Worm (Caenorhabditis elegans): ENCODE data around the gene klf-3.

klf-3 gene

DNA sequence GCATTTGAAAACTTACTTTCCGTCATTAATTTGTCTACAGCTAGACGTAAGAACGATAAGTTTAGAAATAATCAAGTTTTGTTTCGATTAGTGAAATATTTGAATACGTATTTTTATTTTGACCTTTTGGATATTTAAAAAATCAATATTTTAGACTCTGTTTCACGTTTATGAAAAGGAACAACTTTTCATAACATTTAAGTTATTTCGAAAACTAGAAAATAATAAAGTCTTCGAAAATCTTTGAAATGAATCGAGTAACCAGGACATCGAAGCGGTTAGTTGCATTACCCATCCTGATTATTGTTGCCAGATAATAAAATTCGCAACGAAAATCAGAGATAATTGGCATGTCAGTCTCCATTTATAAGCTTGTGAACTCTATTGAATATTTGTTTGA lies 35.4 kb upstream of the klf-3 start, which contains the start of gene C56C10.6:
Gene C56C10.6 (minus strand): TSS at position 101 of the 400 bp plus-strand sequence.
- TF ChIP-seq ceh-43 (GFP tag; optimal IDR thresholded peaks at IDR 0.05), result no peak
- TF ChIP-seq ham-2 (GFP tag; optimal IDR thresholded peaks at IDR 0.05), result no peak
- TF ChIP-seq mep-1 (tag; optimal IDR thresholded peaks at IDR 0.05), result no peak
- no peak for TF ChIP-seq hlh-1 (tag; optimal IDR thresholded peaks at IDR 0.05)
- TF ChIP-seq ztf-11 (tag; optimal IDR thresholded peaks at IDR 0.05), result no peak
- no peak for TF ChIP-seq nhr-76 (tag; optimal IDR thresholded peaks at IDR 0.05)
- TF ChIP-seq unc-39 (tag; optimal IDR thresholded peaks at IDR 0.05), result no peak
- no peak for TF ChIP-seq sptf-1 (tag; optimal IDR thresholded peaks at IDR 0.05)
- TF ChIP-seq cnd-1 (tag; optimal IDR thresholded peaks at IDR 0.05), result no peak
- TF ChIP-seq elt-1 (tag; optimal IDR thresholded peaks at IDR 0.05; ENCODE audit: borderline replicate concordance, insufficient read depth), result no peak
- no peak for TF ChIP-seq unc-120 (tag; optimal IDR thresholded peaks at IDR 0.05; ENCODE audit: poor library complexity, severe bottlenecking)

DNA sequence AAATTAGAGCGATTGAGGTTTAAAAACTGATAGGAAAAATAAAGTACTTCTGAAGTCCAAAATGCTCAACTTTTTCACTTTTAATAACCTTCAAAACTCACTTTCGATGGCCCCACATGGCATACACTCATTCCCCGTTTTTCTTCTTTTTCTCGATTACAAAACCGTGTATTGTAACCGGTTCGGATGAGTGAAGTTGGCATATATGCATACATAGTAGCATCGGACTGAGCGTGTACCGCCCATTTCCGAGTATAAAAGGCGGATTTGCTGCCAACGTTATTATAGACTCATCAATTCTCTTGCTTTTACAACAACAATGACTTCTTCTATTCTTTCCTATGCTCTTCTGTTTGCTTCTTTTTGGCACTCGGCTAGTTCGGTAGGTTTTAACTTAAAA lies 33.9 kb upstream of the klf-3 start, which contains the start of gene C56C10.4:
Gene C56C10.4 (plus strand): TSS at position 301 of the 400 bp plus-strand sequence.
- TF ChIP-seq sptf-1 (tag; optimal IDR thresholded peaks at IDR 0.05) (no peak), cnd-1 (tag; optimal IDR thresholded peaks at IDR 0.05) (no peak), ham-2 (GFP tag; optimal IDR thresholded peaks at IDR 0.05) (no peak), nhr-2 (tag; optimal IDR thresholded peaks at IDR 0.05) (no peak), flh-1 (GFP tag; optimal IDR thresholded peaks at IDR 0.05) (no peak), ceh-83 (GFP tag; optimal IDR thresholded peaks at IDR 0.05) (no peak), elt-1 (tag; optimal IDR thresholded peaks at IDR 0.05; ENCODE audit: borderline replicate concordance, insufficient read depth) (no peak), sem-2 (GFP tag; optimal IDR thresholded peaks at IDR 0.05) (no peak), hlh-1 (tag; optimal IDR thresholded peaks at IDR 0.05) (no peak), blmp-1 (tag; optimal IDR thresholded peaks at IDR 0.05) (no peak), pha-4 (tag; optimal IDR thresholded peaks at IDR 0.05) (no peak), nhr-237 (tag; optimal IDR thresholded peaks at IDR 0.05) (no peak), drap-1 (GFP tag; optimal IDR thresholded peaks at IDR 0.05) (no peak), tbx-8 (GFP tag; optimal IDR thresholded peaks at IDR 0.05) (no peak)

DNA sequence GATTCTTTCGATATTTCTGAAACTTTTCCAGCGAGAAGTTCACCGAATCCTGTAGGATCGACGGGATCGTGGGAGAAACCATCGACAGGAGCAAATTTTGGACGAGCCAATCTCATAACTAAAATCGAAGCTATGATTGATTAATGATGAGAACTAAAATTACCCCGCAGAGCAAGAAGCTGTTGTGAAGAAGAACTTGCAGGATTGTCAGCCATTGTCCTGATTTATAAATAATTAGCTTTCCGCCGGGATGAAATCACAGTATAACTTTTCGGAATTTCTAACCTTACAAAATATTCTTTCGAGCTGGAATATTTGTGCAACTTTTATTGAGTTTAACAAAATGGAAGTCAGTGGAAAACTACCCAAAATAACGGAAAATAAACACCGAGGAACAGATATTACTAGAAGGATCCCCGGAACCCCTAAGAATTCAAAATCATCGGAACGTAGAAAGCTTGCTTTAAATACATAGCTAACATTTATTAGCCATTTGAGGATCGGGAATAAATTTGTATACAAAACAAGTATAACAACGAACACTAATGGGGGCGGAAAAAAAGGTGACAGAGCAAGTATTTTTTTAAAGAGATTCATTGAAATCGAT lies 29.3 kb upstream of the klf-3 start, which contains the start of gene C56C10.7:
Gene C56C10.7 (minus strand): TSS at position 312 of the 607 bp plus-strand sequence.
- TF ChIP-seq ceh-83 (GFP tag; optimal IDR thresholded peaks at IDR 0.05) (no peak), elt-1 (tag; optimal IDR thresholded peaks at IDR 0.05; ENCODE audit: borderline replicate concordance, insufficient read depth) (no peak), mab-5 (tag; optimal IDR thresholded peaks at IDR 0.05) (no peak), ceh-43 (GFP tag; optimal IDR thresholded peaks at IDR 0.05) (no peak), flh-1 (GFP tag; optimal IDR thresholded peaks at IDR 0.05) (no peak)

DNA sequence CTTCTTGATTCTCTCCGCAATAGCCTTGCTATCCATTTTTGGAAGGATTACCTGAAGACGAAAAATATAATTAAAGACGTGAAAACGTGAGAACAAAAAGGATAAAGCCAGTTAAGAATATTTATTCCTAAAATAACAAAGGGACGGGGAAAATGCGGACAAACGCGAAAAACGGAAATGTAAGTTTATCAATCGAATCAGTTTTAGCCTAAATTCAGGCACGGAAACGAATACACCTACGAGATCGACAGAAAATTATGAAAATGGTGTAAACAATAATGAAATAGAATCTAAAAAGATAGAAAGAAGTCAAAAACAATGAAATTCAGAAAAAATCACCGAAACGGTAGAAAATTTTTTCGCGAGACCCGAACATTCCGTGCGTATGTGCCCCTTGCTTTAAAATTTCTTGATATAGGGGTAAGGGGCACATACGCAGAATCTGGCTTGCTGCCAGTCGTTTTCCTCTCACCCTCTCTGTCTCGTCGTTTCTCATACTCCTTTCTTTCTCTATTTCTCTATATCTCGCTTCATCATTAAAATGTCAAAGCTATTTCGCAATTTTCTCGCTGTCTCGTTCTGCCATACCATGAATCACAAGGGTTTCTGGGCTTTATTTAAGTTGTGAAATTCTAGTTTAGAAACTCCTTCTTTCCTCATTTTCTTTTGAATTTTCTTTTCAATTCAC lies 27.9 kb upstream of the klf-3 start, which contains the start of gene icd-1:
Gene icd-1 (minus strand): TSS at position 51 of the 688 bp plus-strand sequence.
- TF ChIP-seq elt-1 (tag; optimal IDR thresholded peaks at IDR 0.05; ENCODE audit: borderline replicate concordance, insufficient read depth), result no peak
- TF ChIP-seq unc-39 (tag; optimal IDR thresholded peaks at IDR 0.05), result no peak
- TF ChIP-seq tbx-8 (GFP tag; optimal IDR thresholded peaks at IDR 0.05), result no peak
- no peak for TF ChIP-seq bed-3 (GFP tag; optimal IDR thresholded peaks at IDR 0.05)
- peak; percentile 34 for TF ChIP-seq mab-5 (tag; optimal IDR thresholded peaks at IDR 0.05)
- peak; percentile 63 for TF ChIP-seq mls-2 (tag; optimal IDR thresholded peaks at IDR 0.05)
- TF ChIP-seq elt-3 (tag; optimal IDR thresholded peaks at IDR 0.05), result peak; percentile 91
- TF ChIP-seq ham-2 (GFP tag; optimal IDR thresholded peaks at IDR 0.05), result peak; percentile 89
- TF ChIP-seq nhr-28 (tag; optimal IDR thresholded peaks at IDR 0.05), result no peak
- peak; percentile 71 for TF ChIP-seq pha-4 (tag; optimal IDR thresholded peaks at IDR 0.05)
- no peak for TF ChIP-seq nhr-12 (tag; optimal IDR thresholded peaks at IDR 0.05)
- peak; percentile 67 for TF ChIP-seq ztf-11 (tag; optimal IDR thresholded peaks at IDR 0.05)
- TF ChIP-seq nhr-237 (tag; optimal IDR thresholded peaks at IDR 0.05), result peak; percentile 93
- TF ChIP-seq ceh-39 (tag; optimal IDR thresholded peaks at IDR 0.05), result peak; percentile 71
- peak; percentile 58 for TF ChIP-seq ceh-83 (GFP tag; optimal IDR thresholded peaks at IDR 0.05)
- TF ChIP-seq ces-1 (GFP tag; optimal IDR thresholded peaks at IDR 0.05), result peak; percentile 94
- no peak for TF ChIP-seq drap-1 (GFP tag; optimal IDR thresholded peaks at IDR 0.05)
- TF ChIP-seq unc-120 (tag; optimal IDR thresholded peaks at IDR 0.05; ENCODE audit: poor library complexity, severe bottlenecking), result peak; percentile 99
- TF ChIP-seq lsy-2 (tag; optimal IDR thresholded peaks at IDR 0.05), result peak; percentile 84
- no peak for TF ChIP-seq blmp-1 (tag; optimal IDR thresholded peaks at IDR 0.05)
- TF ChIP-seq flh-1 (GFP tag; optimal IDR thresholded peaks at IDR 0.05), result no peak
- peak; percentile 88 for TF ChIP-seq lin-13 (tag; optimal IDR thresholded peaks at IDR 0.05)
- no peak for TF ChIP-seq lin-32 (GFP tag; optimal IDR thresholded peaks at IDR 0.05)
- no peak for TF ChIP-seq sem-2 (GFP tag; optimal IDR thresholded peaks at IDR 0.05)
- TF ChIP-seq snpc-4 (tag; optimal IDR thresholded peaks at IDR 0.05), result no peak
- TF ChIP-seq M03D4.4 (tag; optimal IDR thresholded peaks at IDR 0.05), result peak; percentile 63
- TF ChIP-seq hlh-1 (tag; optimal IDR thresholded peaks at IDR 0.05), result peak; percentile 56
- peak; percentile 96 for TF ChIP-seq unc-62 (GFP tag; optimal IDR thresholded peaks at IDR 0.05)
- TF ChIP-seq nhr-76 (tag; optimal IDR thresholded peaks at IDR 0.05), result no peak
- peak; percentile 31 for TF ChIP-seq cnd-1 (tag; optimal IDR thresholded peaks at IDR 0.05)
- TF ChIP-seq zip-8 (tag; optimal IDR thresholded peaks at IDR 0.05), result no peak
- peak; percentile 93 for TF ChIP-seq mep-1 (tag; optimal IDR thresholded peaks at IDR 0.05)
- TF ChIP-seq ceh-43 (GFP tag; optimal IDR thresholded peaks at IDR 0.05), result no peak
- TF ChIP-seq nhr-2 (tag; optimal IDR thresholded peaks at IDR 0.05), result peak; percentile 15
- TF ChIP-seq sptf-1 (tag; optimal IDR thresholded peaks at IDR 0.05), result peak; percentile 71
